Worm (Caenorhabditis elegans) whole organism, L2 larva: ENCODE results near the gene fipr-14.

Source experiments
- F13H6.1 ChIP-seq: sonication (generic microtip); optimal IDR thresholded peaks from 2 replicates; lab custom pipeline; 2016; ENCODE audit warnings: missing genetic modification characterization, missing compliant biosample characterization
- ceh-16 ChIP-seq: fragments of 150-350 bp; optimal IDR thresholded peaks from 2 replicates; lab custom pipeline; 2014; ENCODE audit warnings: missing biosample characterization, missing genetic modification characterization
- elt-1 ChIP-seq: fragments of 150-350 bp; optimal IDR thresholded peaks from 2 replicates; lab custom pipeline; 2014; ENCODE audit warnings: missing biosample characterization, missing genetic modification characterization
- lin-11 ChIP-seq: fragments of 150-350 bp; sonication (generic microtip); optimal IDR thresholded peaks from 2 replicates; lab custom pipeline; 2014; ENCODE audit warnings: missing biosample characterization, missing genetic modification characterization, inconsistent platforms, mixed read lengths
- nhr-11 ChIP-seq: fragments of 150-350 bp; optimal IDR thresholded peaks from 2 replicates; lab custom pipeline; 2014; ENCODE audit warnings: missing biosample characterization, missing genetic modification characterization
- nhr-237 ChIP-seq: fragments of 150-350 bp; optimal IDR thresholded peaks from 2 replicates; lab custom pipeline; 2014; ENCODE audit warnings: missing biosample characterization, missing genetic modification characterization
- nhr-6 ChIP-seq: fragments of 150-350 bp; optimal IDR thresholded peaks from 2 replicates; lab custom pipeline; 2014; ENCODE audit warnings: missing biosample characterization, missing genetic modification characterization
- skn-1 ChIP-seq: sonication (generic microtip); optimal IDR thresholded peaks from 2 replicates; lab custom pipeline; 2017; ENCODE audit warnings: missing biosample characterization, missing genetic modification characterization
- snpc-4 ChIP-seq: fragments of 150-350 bp; optimal IDR thresholded peaks from 2 replicates; lab custom pipeline; 2014; ENCODE audit warnings: missing biosample characterization, missing genetic modification characterization
- unc-39 ChIP-seq: fragments of 150-350 bp; optimal IDR thresholded peaks from 2 replicates; lab custom pipeline; 2014; ENCODE audit warnings: missing biosample characterization, missing genetic modification characterization
- ztf-4 ChIP-seq: fragments of 150-350 bp; optimal IDR thresholded peaks from 2 replicates; lab custom pipeline; 2014; ENCODE audit warnings: missing biosample characterization, missing genetic modification characterization

ce11 chrIV:10858300-10859016, 18.5 kb upstream of the fipr-14 start, which contains the start of the genes T11G6.2 and hars-1:
- TF ChIP-seq unc-39 (tag; lab: Kevin White, UChicago) = no peak
- TF ChIP-seq nhr-237 = no peak
- no peak for TF ChIP-seq snpc-4 (tag; lab: Kevin White, UChicago)
- no peak for TF ChIP-seq nhr-6
- no peak for TF ChIP-seq nhr-11
- TF ChIP-seq ztf-4 (tag; lab: Kevin White, UChicago) = no peak
- no peak for TF ChIP-seq ceh-16 (tag; lab: Kevin White, UChicago)
- no peak for TF ChIP-seq lin-11 (tag; lab: Kevin White, UChicago)
- TF ChIP-seq elt-1 (tag; lab: Kevin White, UChicago) = no peak
- no peak for TF ChIP-seq F13H6.1
- no peak for TF ChIP-seq skn-1
